Worm (Caenorhabditis elegans): ENCODE data around the gene fbxa-210.

The fbxa-210 gene

DNA sequence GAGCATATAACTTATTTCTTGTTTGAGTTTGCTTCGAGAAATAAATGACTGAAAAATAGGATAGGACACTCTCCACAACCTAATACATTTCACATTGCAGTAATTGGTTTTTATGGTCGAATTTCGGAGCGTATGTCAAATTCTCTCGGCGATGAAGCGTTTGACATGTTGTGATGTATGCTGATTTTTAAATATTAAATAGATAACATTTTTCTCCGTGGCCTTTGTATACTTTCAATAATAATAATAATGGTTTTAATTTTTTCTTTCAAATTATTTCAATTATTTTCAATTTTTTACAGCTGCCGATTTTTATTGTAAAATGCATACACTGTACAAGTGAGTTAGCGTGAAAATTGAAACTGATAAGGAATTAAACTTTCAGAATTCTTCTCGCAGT is 20.9 kb downstream of the fbxa-210 start, which contains the start of gene C14A6.3:
Gene C14A6.3, plus strand, starts transcription at position 301 of the 400 bp plus-strand sequence.
- TF ChIP-seq sea-2 (GFP tag; optimal IDR thresholded peaks at IDR 0.05) (no peak), tbx-2 (tag; optimal IDR thresholded peaks at IDR 0.05) (no peak), mml-1 (tag; optimal IDR thresholded peaks at IDR 0.05) (no peak), ztf-11 (tag; optimal IDR thresholded peaks at IDR 0.05) (no peak), nhr-25 (tag; optimal IDR thresholded peaks at IDR 0.05) (no peak), elt-3 (tag; optimal IDR thresholded peaks at IDR 0.05) (no peak), ama-1 (optimal IDR thresholded peaks at IDR 0.05) (no peak), ceh-9 (tag; optimal IDR thresholded peaks at IDR 0.05) (no peak), R02D3.7 (tag; optimal IDR thresholded peaks at IDR 0.05) (no peak), lsy-12 (tag; optimal IDR thresholded peaks at IDR 0.05) (no peak), eor-1 (tag; optimal IDR thresholded peaks at IDR 0.05) (no peak), unc-62 (GFP tag; optimal IDR thresholded peaks at IDR 0.05) (no peak), elt-1 (tag; optimal IDR thresholded peaks at IDR 0.05) (no peak), fos-1 (tag; optimal IDR thresholded peaks at IDR 0.05) (no peak), skn-1 (tag; optimal IDR thresholded peaks at IDR 0.05) (no peak), zag-1 (tag; optimal IDR thresholded peaks at IDR 0.05) (no peak), nhr-67 (tag; optimal IDR thresholded peaks at IDR 0.05) (no peak), nhr-237 (tag; optimal IDR thresholded peaks at IDR 0.05) (no peak), pha-4 (tag; optimal IDR thresholded peaks at IDR 0.05) (no peak)

DNA sequence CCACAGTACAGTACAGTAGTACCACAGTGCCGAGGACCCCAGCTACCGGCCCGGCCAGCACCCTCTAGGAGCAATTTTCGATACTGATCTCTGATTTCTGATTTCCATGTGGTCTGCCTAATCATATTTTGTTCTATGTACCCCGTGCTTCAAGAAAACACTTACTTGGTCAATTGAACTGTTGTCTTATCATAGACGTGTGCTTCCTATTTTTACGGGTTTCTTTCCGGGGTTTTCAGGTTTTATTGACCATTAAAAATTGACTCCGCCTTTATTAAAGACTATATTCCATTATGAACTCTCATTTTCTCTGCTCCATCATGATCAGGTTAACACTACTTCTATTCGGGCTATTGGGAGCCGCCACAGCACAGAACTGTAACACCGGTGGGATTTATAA is 32.5 kb downstream of the fbxa-210 start, which contains the start of gene clec-48:
Gene clec-48, plus strand, starts transcription at position 320 of the 400 bp plus-strand sequence.
- TF ChIP-seq elt-2 (tag; optimal IDR thresholded peaks at IDR 0.05) (peak; percentile 50), pqm-1 (tag; optimal IDR thresholded peaks at IDR 0.05) (peak; percentile 66), nhr-28 (tag; optimal IDR thresholded peaks at IDR 0.05) (no peak)

DNA sequence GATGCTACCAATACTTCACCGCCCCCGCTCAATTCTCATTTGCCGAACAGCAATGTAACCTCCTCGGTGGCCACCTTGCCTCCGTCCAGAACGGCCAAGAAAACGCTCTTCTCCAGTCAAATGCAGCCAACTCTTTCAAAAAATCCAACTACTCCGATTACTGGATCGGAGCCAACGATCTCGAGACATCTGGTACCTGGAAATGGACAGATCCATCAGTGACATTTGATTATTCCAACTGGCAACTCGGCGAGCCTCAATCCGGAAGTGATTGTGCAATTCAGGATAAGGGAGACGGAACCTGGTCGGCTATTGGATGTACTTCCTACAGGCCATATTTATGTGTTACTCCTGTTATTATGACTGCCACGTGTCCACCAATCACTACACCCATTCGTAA is 33.0 kb downstream of the fbxa-210 start:
- TF ChIP-seq elt-3 (tag; optimal IDR thresholded peaks at IDR 0.05) (no peak), snpc-4 (tag; optimal IDR thresholded peaks at IDR 0.05) (no peak), egl-27 (tag; optimal IDR thresholded peaks at IDR 0.05) (no peak), unc-39 (tag; optimal IDR thresholded peaks at IDR 0.05) (no peak), ama-1 (optimal IDR thresholded peaks at IDR 0.05) (no peak), fos-1 (tag; optimal IDR thresholded peaks at IDR 0.05) (no peak), fkh-2 (tag; optimal IDR thresholded peaks at IDR 0.05) (no peak), daf-12 (tag; optimal IDR thresholded peaks at IDR 0.05) (no peak), nhr-12 (tag; optimal IDR thresholded peaks at IDR 0.05) (no peak)

DNA sequence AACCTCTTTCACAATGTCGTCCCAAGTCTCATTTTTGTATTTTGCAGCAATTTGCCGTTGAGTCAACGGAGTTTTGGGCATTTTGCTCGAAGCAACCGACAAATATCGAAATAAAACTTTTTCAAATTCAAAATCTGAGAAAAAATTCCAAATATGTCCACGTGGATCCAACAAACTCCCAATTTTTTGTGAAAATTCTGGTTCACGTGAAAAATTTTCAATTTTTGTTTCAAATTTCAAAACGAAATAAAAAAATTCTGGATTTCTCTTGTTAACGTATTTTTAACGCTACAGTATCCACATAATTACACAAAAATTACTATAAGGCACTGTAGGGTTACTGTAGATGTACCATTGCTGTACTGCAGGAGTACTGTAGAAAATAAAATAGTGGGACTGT is 36.1 kb downstream of the fbxa-210 start, which contains the start of gene C14A6.13:
Gene C14A6.13, minus strand, starts transcription at position 101 of the 400 bp plus-strand sequence.
- TF ChIP-seq skn-1 (tag; optimal IDR thresholded peaks at IDR 0.05) (no peak), nhr-43 (tag; optimal IDR thresholded peaks at IDR 0.05; ENCODE audit: poor library complexity, severe bottlenecking) (no peak), ZK546.5 (tag; optimal IDR thresholded peaks at IDR 0.05) (no peak), lin-15B (tag; optimal IDR thresholded peaks at IDR 0.05) (no peak), lsy-12 (tag; optimal IDR thresholded peaks at IDR 0.05) (no peak), ceh-9 (tag; optimal IDR thresholded peaks at IDR 0.05) (no peak), nhr-23 (tag; optimal IDR thresholded peaks at IDR 0.05) (no peak), ceh-82 (tag; optimal IDR thresholded peaks at IDR 0.05) (no peak), unc-62 (GFP tag; optimal IDR thresholded peaks at IDR 0.05) (no peak), mdl-1 (tag; optimal IDR thresholded peaks at IDR 0.05) (no peak), mml-1 (tag; optimal IDR thresholded peaks at IDR 0.05) (no peak), fos-1 (tag; optimal IDR thresholded peaks at IDR 0.05) (no peak), daf-12 (tag; optimal IDR thresholded peaks at IDR 0.05) (no peak), nhr-77 (tag; optimal IDR thresholded peaks at IDR 0.05) (no peak), sea-2 (GFP tag; optimal IDR thresholded peaks at IDR 0.05) (no peak), pha-4 (tag; optimal IDR thresholded peaks at IDR 0.05) (no peak), elt-3 (tag; optimal IDR thresholded peaks at IDR 0.05) (no peak), pqm-1 (tag; optimal IDR thresholded peaks at IDR 0.05) (no peak), nhr-76 (tag; optimal IDR thresholded peaks at IDR 0.05) (no peak)

DNA sequence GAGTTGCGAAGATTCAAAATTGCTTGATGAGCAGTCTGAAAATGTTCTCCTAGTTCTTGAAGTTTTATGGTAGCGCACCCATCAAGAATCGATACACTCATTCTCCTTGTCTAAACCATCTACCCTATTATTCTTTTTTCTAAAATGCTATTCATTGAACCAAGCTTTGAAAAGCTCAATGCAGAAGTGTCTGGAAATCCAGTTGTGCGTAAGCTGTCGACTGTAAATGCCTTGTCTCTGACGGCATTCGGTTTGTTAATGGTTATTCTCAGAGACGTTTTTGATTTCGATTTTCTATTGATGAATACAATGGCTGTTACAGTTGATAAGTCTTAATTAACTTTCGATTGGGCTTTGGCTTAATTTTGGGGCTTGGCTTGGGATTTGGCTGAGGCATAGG is 37.4 kb downstream of the fbxa-210 start, which contains the start of gene C14A6.12:
Gene C14A6.12, minus strand, starts transcription at position 101 of the 400 bp plus-strand sequence.
- TF ChIP-seq nhr-12 (tag; optimal IDR thresholded peaks at IDR 0.05) (no peak), eor-1 (tag; optimal IDR thresholded peaks at IDR 0.05) (no peak), ceh-82 (tag; optimal IDR thresholded peaks at IDR 0.05) (no peak), nhr-11 (tag; optimal IDR thresholded peaks at IDR 0.05) (no peak), ama-1 (optimal IDR thresholded peaks at IDR 0.05) (no peak), nhr-23 (tag; optimal IDR thresholded peaks at IDR 0.05) (no peak)

Measured in whole organism, L3 larva.